Worm (Caenorhabditis elegans): Measurements from ENCODE around the gene Y22D7AR.3.

The Y22D7AR.3 gene

ce11 chrIII:1665799-1666308 lies at the start of gene Y22D7AR.3:
Gene Y22D7AR.3, minus strand, starts transcription at chrIII:1665849.
- TF ChIP-seq klf-2 (GFP tag; conservative IDR thresholded peaks at IDR 0.05) (no peak), T22C8.4 (GFP tag; IDR thresholded peaks at IDR 0.05) (0 out of 2 replicates have a peak, but pooled peaks have one; percentile 7)

- TF ChIP-seq med-1 (GFP tag; optimal IDR thresholded peaks at IDR 0.05; ENCODE audit: insufficient read depth) (no peak), ztf-23 (GFP tag; IDR thresholded peaks at IDR 0.05) (0 out of 2 replicates have a peak, but pooled peaks have one; percentile 60)
These were observed 48.5 kb upstream of the Y22D7AR.3 start for ce11 chrIII:1713991-1714611.

ce11 chrIII:1707218-1707617 lies 41.6 kb upstream of the Y22D7AR.3 start:
- 0 out of 2 replicates have a peak, but pooled peaks have one; percentile 37 for TF ChIP-seq tab-1 (GFP tag; IDR thresholded peaks at IDR 0.05)
- 0 out of 2 replicates have a peak, but pooled peaks have one; percentile 37 for TF ChIP-seq ztf-23 (GFP tag; IDR thresholded peaks at IDR 0.05)
- TF ChIP-seq flt-1 (GFP tag; IDR thresholded peaks at IDR 0.05), result 0 out of 2 replicates have a peak, but pooled peaks have one; percentile 43

ce11 chrIII:1705799-1706198 lies 40.1 kb upstream of the Y22D7AR.3 start, which contains the start of the genes fbxa-13 and Y22D7AR.2:
Gene fbxa-13, minus strand, starts transcription at chrIII:1705899.
Gene Y22D7AR.2, plus strand, starts transcription at chrIII:1705946.
- no peak for TF ChIP-seq klf-2 (GFP tag; conservative IDR thresholded peaks at IDR 0.05)
- no peak for TF ChIP-seq tab-1 (GFP tag; IDR thresholded peaks at IDR 0.05)
- TF ChIP-seq ref-1 (GFP tag; conservative IDR thresholded peaks at IDR 0.05), result no peak
- no peak for TF ChIP-seq ztf-29 (GFP tag; IDR thresholded peaks at IDR 0.05)

- no peak for TF ChIP-seq T22C8.4 (GFP tag; IDR thresholded peaks at IDR 0.05)
- no peak for TF ChIP-seq ref-1 (GFP tag; conservative IDR thresholded peaks at IDR 0.05)
- no peak for TF ChIP-seq flt-1 (GFP tag; IDR thresholded peaks at IDR 0.05)
- no peak for TF ChIP-seq ztf-29 (GFP tag; IDR thresholded peaks at IDR 0.05)
- no peak for TF ChIP-seq tab-1 (GFP tag; IDR thresholded peaks at IDR 0.05)
- TF ChIP-seq klf-2 (GFP tag; conservative IDR thresholded peaks at IDR 0.05), result no peak
- no peak for TF ChIP-seq ztf-23 (GFP tag; IDR thresholded peaks at IDR 0.05)
- no peak for TF ChIP-seq med-1 (GFP tag; optimal IDR thresholded peaks at IDR 0.05; ENCODE audit: insufficient read depth)
- TF ChIP-seq cog-1 (tag; optimal IDR thresholded peaks at IDR 0.05), result no peak
These were observed 39.7 kb upstream of the Y22D7AR.3 start for ce11 chrIII:1705331-1705730.

ce11 chrIII:1704020-1704419 lies 38.4 kb upstream of the Y22D7AR.3 start:
- no peak for TF ChIP-seq T22C8.4 (GFP tag; IDR thresholded peaks at IDR 0.05)
- TF ChIP-seq flt-1 (GFP tag; IDR thresholded peaks at IDR 0.05), result no peak
- no peak for TF ChIP-seq ztf-23 (GFP tag; IDR thresholded peaks at IDR 0.05)
- no peak for TF ChIP-seq klf-2 (GFP tag; conservative IDR thresholded peaks at IDR 0.05)
- no peak for TF ChIP-seq cog-1 (tag; optimal IDR thresholded peaks at IDR 0.05)
- no peak for TF ChIP-seq ztf-29 (GFP tag; IDR thresholded peaks at IDR 0.05)
- no peak for TF ChIP-seq ref-1 (GFP tag; conservative IDR thresholded peaks at IDR 0.05)
- no peak for TF ChIP-seq tab-1 (GFP tag; IDR thresholded peaks at IDR 0.05)
- TF ChIP-seq med-1 (GFP tag; optimal IDR thresholded peaks at IDR 0.05; ENCODE audit: insufficient read depth), result no peak

ce11 chrIII:1702337-1702736 lies 36.7 kb upstream of the Y22D7AR.3 start, which contains the start of gene spex-3:
Gene spex-3, minus strand, starts transcription at chrIII:1702437.
- TF ChIP-seq flt-1 (GFP tag; IDR thresholded peaks at IDR 0.05), result no peak
- TF ChIP-seq ztf-23 (GFP tag; IDR thresholded peaks at IDR 0.05), result no peak
- no peak for TF ChIP-seq klf-2 (GFP tag; conservative IDR thresholded peaks at IDR 0.05)
- no peak for TF ChIP-seq med-1 (GFP tag; optimal IDR thresholded peaks at IDR 0.05; ENCODE audit: insufficient read depth)
- TF ChIP-seq ref-1 (GFP tag; conservative IDR thresholded peaks at IDR 0.05), result no peak
- TF ChIP-seq ztf-29 (GFP tag; IDR thresholded peaks at IDR 0.05), result no peak
- TF ChIP-seq tab-1 (GFP tag; IDR thresholded peaks at IDR 0.05), result no peak
- no peak for TF ChIP-seq T22C8.4 (GFP tag; IDR thresholded peaks at IDR 0.05)
- TF ChIP-seq cog-1 (tag; optimal IDR thresholded peaks at IDR 0.05), result no peak

ce11 chrIII:1698842-1699241 lies 33.2 kb upstream of the Y22D7AR.3 start, which contains the start of gene fbxa-74:
Gene fbxa-74, minus strand, starts transcription at chrIII:1698986.
- TF ChIP-seq ztf-29 (GFP tag; IDR thresholded peaks at IDR 0.05) (no peak), cog-1 (tag; optimal IDR thresholded peaks at IDR 0.05) (no peak), klf-2 (GFP tag; conservative IDR thresholded peaks at IDR 0.05) (no peak)

ce11 chrIII:1695006-1695405 lies 29.4 kb upstream of the Y22D7AR.3 start, which contains the start of gene srd-64:
Gene srd-64, minus strand, starts transcription at chrIII:1695106.
- TF ChIP-seq T22C8.4 (GFP tag; IDR thresholded peaks at IDR 0.05) (no peak), ref-1 (GFP tag; conservative IDR thresholded peaks at IDR 0.05) (no peak), tab-1 (GFP tag; IDR thresholded peaks at IDR 0.05) (no peak), flt-1 (GFP tag; IDR thresholded peaks at IDR 0.05) (no peak), med-1 (GFP tag; optimal IDR thresholded peaks at IDR 0.05; ENCODE audit: insufficient read depth) (no peak), ztf-29 (GFP tag; IDR thresholded peaks at IDR 0.05) (no peak)

ce11 chrIII:1689927-1690326 lies 24.3 kb upstream of the Y22D7AR.3 start, which contains the start of gene Y22D7AR.14:
Gene Y22D7AR.14, minus strand, starts transcription at chrIII:1690027.
- TF ChIP-seq med-1 (GFP tag; optimal IDR thresholded peaks at IDR 0.05; ENCODE audit: insufficient read depth) (no peak), klf-2 (GFP tag; conservative IDR thresholded peaks at IDR 0.05) (no peak), ztf-23 (GFP tag; IDR thresholded peaks at IDR 0.05) (no peak), ztf-29 (GFP tag; IDR thresholded peaks at IDR 0.05) (no peak), tab-1 (GFP tag; IDR thresholded peaks at IDR 0.05) (no peak), T22C8.4 (GFP tag; IDR thresholded peaks at IDR 0.05) (no peak)
